Worm (Caenorhabditis elegans): Measurements from ENCODE around the gene farl-11.

Gene farl-11

ce11 chrII:7072590-7073536, 32.0 kb downstream of the farl-11 start:
- TF ChIP-seq unc-62 (GFP tag; optimal IDR thresholded peaks at IDR 0.05): no peak

ce11 chrII:7072315-7072589, 32.6 kb downstream of the farl-11 start, which contains the start of gene kars-1:
kars-1 (minus strand) TSS chrII:7072415.
- no peak for TF ChIP-seq unc-62 (GFP tag; optimal IDR thresholded peaks at IDR 0.05)

ce11 chrII:7070434-7070833, 34.4 kb downstream of the farl-11 start:
- no peak for TF ChIP-seq unc-62 (GFP tag; optimal IDR thresholded peaks at IDR 0.05)

ce11 chrII:7069866-7070265, 35.0 kb downstream of the farl-11 start, which contains the start of gene him-14:
him-14 (minus strand) TSS chrII:7069966.
- no peak for TF ChIP-seq unc-62 (GFP tag; optimal IDR thresholded peaks at IDR 0.05)

ce11 chrII:7065391-7065790, 39.4 kb downstream of the farl-11 start, which contains the start of gene nos-2:
nos-2 (plus strand) TSS chrII:7065618.
- TF ChIP-seq unc-62 (GFP tag; optimal IDR thresholded peaks at IDR 0.05): no peak

ce11 chrII:7061730-7062129, 43.1 kb downstream of the farl-11 start, which contains the start of gene acs-6:
acs-6 (plus strand) TSS chrII:7062030.
- no peak for TF ChIP-seq unc-62 (GFP tag; optimal IDR thresholded peaks at IDR 0.05)

ce11 chrII:7060791-7061190, 44.0 kb downstream of the farl-11 start:
- TF ChIP-seq unc-62 (GFP tag; optimal IDR thresholded peaks at IDR 0.05): no peak

ce11 chrII:7060202-7060601, 44.6 kb downstream of the farl-11 start:
- no peak for TF ChIP-seq unc-62 (GFP tag; optimal IDR thresholded peaks at IDR 0.05)

- no peak for TF ChIP-seq unc-62 (GFP tag; optimal IDR thresholded peaks at IDR 0.05)
Measured at ce11 chrII:7059274-7059757, 45.5 kb downstream of the farl-11 start.

- TF ChIP-seq unc-62 (GFP tag; optimal IDR thresholded peaks at IDR 0.05): no peak
Measured at ce11 chrII:7057860-7058259, 47.0 kb downstream of the farl-11 start, which contains the start of gene cth-2. cth-2 (minus strand) TSS chrII:7057960.

- no peak for TF ChIP-seq unc-62 (GFP tag; optimal IDR thresholded peaks at IDR 0.05)
Measured at ce11 chrII:7056328-7056727, 48.5 kb downstream of the farl-11 start.

ce11 chrII:7054987-7055386, 49.8 kb downstream of the farl-11 start, which contains the start of gene ZK1127.3:
ZK1127.3 (plus strand) TSS chrII:7055287.
- TF ChIP-seq unc-62 (GFP tag; optimal IDR thresholded peaks at IDR 0.05): no peak

ce11 chrII:7053649-7054048, 51.2 kb downstream of the farl-11 start, which contains the start of gene ZK1127.4:
ZK1127.4 (plus strand) TSS chrII:7053949.
- no peak for TF ChIP-seq unc-62 (GFP tag; optimal IDR thresholded peaks at IDR 0.05)

ce11 chrII:7053001-7053400, 51.8 kb downstream of the farl-11 start, which contains the start of gene ZK1127.13:
ZK1127.13 (plus strand) TSS chrII:7053301.
- no peak for TF ChIP-seq unc-62 (GFP tag; optimal IDR thresholded peaks at IDR 0.05)

- no peak for TF ChIP-seq unc-62 (GFP tag; optimal IDR thresholded peaks at IDR 0.05)
Measured at ce11 chrII:7051778-7052177, 53.1 kb downstream of the farl-11 start, which contains the start of gene ZK1127.12. ZK1127.12 (plus strand) TSS chrII:7052078.
